Worm (Caenorhabditis elegans) whole organism, early embryonic: ENCODE results near the gene Y37D8A.26.

Experiments
- B0310.2 ChIP-seq: sonication (generic microtip); optimal IDR thresholded peaks from 2 replicates; lab custom pipeline; 2016; ENCODE audit warnings: mild to moderate bottlenecking, missing genetic modification characterization, missing compliant biosample characterization
- F13C5.2 ChIP-seq: sonication (generic microtip); optimal IDR thresholded peaks from 2 replicates; lab custom pipeline; 2017; ENCODE audit warnings: mild to moderate bottlenecking, missing genetic modification characterization, inconsistent platforms, missing compliant biosample characterization
- aly-1 ChIP-seq: sonication (generic microtip); optimal IDR thresholded peaks from 2 replicates; lab custom pipeline; 2016; ENCODE audit warnings: missing genetic modification characterization, missing compliant biosample characterization
- ama-1 ChIP-seq: fragments of 150-350 bp; optimal IDR thresholded peaks from 2 replicates; lab custom pipeline; 2014
- ceh-13 ChIP-seq: fragments of 200-800 bp; sonication (Bioruptor generic); optimal IDR thresholded peaks from 2 replicates; lab custom pipeline; 2018; ENCODE audit warnings: mild to moderate bottlenecking, missing genetic modification characterization, missing compliant biosample characterization
- flt-1 ChIP-seq: fragments of 200-800 bp; sonication (Bioruptor generic); IDR thresholded peaks from 2 replicates; pipeline ENCODE4 v1.3.6; 2022; ENCODE audit warnings: missing genetic modification characterization, missing compliant biosample characterization
- hnd-1 ChIP-seq: sonication (generic microtip); optimal IDR thresholded peaks from 2 replicates; lab custom pipeline; 2016; ENCODE audit warnings: missing genetic modification characterization, missing compliant biosample characterization
- tbx-37 ChIP-seq: fragments of 200-800 bp; sonication (Bioruptor generic); conservative IDR thresholded peaks from 2 replicates; pipeline ENCODE4 v1.3.6; 2022; ENCODE audit warnings: missing genetic modification reagents, missing genetic modification characterization, missing compliant biosample characterization

DNA sequence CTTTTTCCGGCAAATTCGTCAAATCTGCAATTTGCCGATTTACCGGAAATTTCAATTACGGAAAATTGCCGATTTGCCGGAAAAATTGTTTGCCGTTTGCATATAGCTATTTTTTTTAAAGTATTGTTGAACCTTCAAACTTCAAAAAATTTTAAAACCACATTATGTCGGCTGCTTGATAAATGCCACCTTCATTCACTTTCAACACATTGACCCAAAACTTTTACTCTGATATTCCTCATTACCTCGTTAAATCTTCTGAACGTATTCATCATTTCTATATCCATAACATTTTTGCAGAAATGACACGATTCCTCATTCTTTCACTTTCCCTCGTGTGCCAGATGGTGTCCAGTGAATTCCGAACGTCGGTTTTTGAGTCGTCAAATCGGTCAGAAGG is 27.5 kb downstream of the Y37D8A.26 start, which contains the start of gene Y37D8A.3:
- no peak for TF ChIP-seq aly-1 (tag; lab: Kevin White, UChicago)
- TF ChIP-seq flt-1 (GFP tag; lab: Robert Waterston, UW), result no peak
- TF ChIP-seq ceh-13, result no peak
- no peak for TF ChIP-seq F13C5.2 (tag; lab: Kevin White, UChicago)
- TF ChIP-seq ama-1 (lab: Kevin White, UChicago), result no peak
- TF ChIP-seq hnd-1 (tag; lab: Kevin White, UChicago), result no peak
- TF ChIP-seq tbx-37 (GFP tag; lab: Robert Waterston, UW), result no peak
- no peak for TF ChIP-seq B0310.2 (tag; lab: Kevin White, UChicago)
